Fruit fly (Drosophila melanogaster): ENCODE data around the gene CG32264.

CG32264 gene

dm6 chr3L:3765782-3766520 is 40.3 kb downstream of the CG32264 start (continued):
- TF ChIP-seq CG6254 (GFP tag; optimal IDR thresholded peaks at IDR 0.05): peak; percentile 15
- TF ChIP-seq zen2 (GFP tag; IDR thresholded peaks at IDR 0.05; ENCODE audit: partially characterized antibody): peak; percentile 29; the same call in 1 of the 3 replicates
- no peak for TF ChIP-seq Bgb (GFP tag; IDR thresholded peaks at IDR 0.05; ENCODE audit: partially characterized antibody)
- TF ChIP-seq fd64A (GFP tag; optimal IDR thresholded peaks at IDR 0.05): peak; percentile 38
- TF ChIP-seq CG15479 (GFP tag; optimal IDR thresholded peaks at IDR 0.05): no peak
- TF ChIP-seq Antp (GFP tag; optimal IDR thresholded peaks at IDR 0.05): no peak
- no peak for TF ChIP-seq rib (GFP tag; IDR thresholded peaks at IDR 0.05)
- peak; percentile 86 for TF ChIP-seq gem (tag; optimal IDR thresholded peaks at IDR 0.05)
- peak; percentile 76 for TF ChIP-seq Sox100B (GFP tag; optimal IDR thresholded peaks at IDR 0.05)
- peak; percentile 58 for TF ChIP-seq CG10979 (tag; optimal IDR thresholded peaks at IDR 0.05)
- TF ChIP-seq row (GFP tag; IDR thresholded peaks at IDR 0.05): peak; percentile 89
- peak; percentile 35; the same call in 1 of the 2 replicates for TF ChIP-seq Scr (GFP tag; IDR thresholded peaks at IDR 0.05; ENCODE audit: partially characterized antibody)
- 0 out of 2 replicates have a peak, but pooled peaks have one; percentile 22 for TF ChIP-seq chm (GFP tag; IDR thresholded peaks at IDR 0.05)
- TF ChIP-seq pan (optimal IDR thresholded peaks at IDR 0.05): no peak
- TF ChIP-seq pan (GFP tag; optimal IDR thresholded peaks at IDR 0.05 in 1 of 2, IDR thresholded peaks at IDR 0.05 in 1 of 2): peak in 1 of 2 experiments; percentile 79
- TF ChIP-seq peb (GFP tag; IDR thresholded peaks at IDR 0.05): peak; percentile 56
- TF ChIP-seq sd (tag; optimal IDR thresholded peaks at IDR 0.05): peak; percentile 56
- peak; percentile 91 for TF ChIP-seq CG15269 (tag; optimal IDR thresholded peaks at IDR 0.05)
- peak; percentile 40; the same call in 1 of the 3 replicates for TF ChIP-seq CG14050 (GFP tag; IDR thresholded peaks at IDR 0.05)
- TF ChIP-seq CG10147 (GFP tag; optimal IDR thresholded peaks at IDR 0.05): peak; percentile 36
- peak; percentile 65 for TF ChIP-seq esg (GFP tag; conservative IDR thresholded peaks at IDR 0.05)
- TF ChIP-seq Hmx (GFP tag; optimal IDR thresholded peaks at IDR 0.05): peak; percentile 38
- peak; percentile 64 for TF ChIP-seq CG13894 (tag; optimal IDR thresholded peaks at IDR 0.05)
- TF ChIP-seq CG12942 (GFP tag; optimal IDR thresholded peaks at IDR 0.05): peak; percentile 8
- TF ChIP-seq CG11560 (tag; IDR thresholded peaks at IDR 0.05): peak; percentile 62; the same call in 2 of the 3 replicates
- peak; percentile 17 for TF ChIP-seq pho (GFP tag; optimal IDR thresholded peaks at IDR 0.05)
- peak; percentile 75 for TF ChIP-seq stc (GFP tag; IDR thresholded peaks at IDR 0.05)
- peak; percentile 42 for TF ChIP-seq CG18011 (GFP tag; optimal IDR thresholded peaks at IDR 0.05)
- peak; percentile 62 for TF ChIP-seq Rx (GFP tag; IDR thresholded peaks at IDR 0.05)
- peak; percentile 50 for TF ChIP-seq Hsf (GFP tag; optimal IDR thresholded peaks at IDR 0.05)
- peak; percentile 51 for TF ChIP-seq sqz (GFP tag; optimal IDR thresholded peaks at IDR 0.05)
- peak in 1 of 2 experiments; percentile 87 for TF ChIP-seq Hr51 (GFP tag; optimal IDR thresholded peaks at IDR 0.05)
- TF ChIP-seq Atf6 (GFP tag; IDR thresholded peaks at IDR 0.05): peak; percentile 79
- TF ChIP-seq CG31388 (GFP tag; optimal IDR thresholded peaks at IDR 0.05): no peak
- peak; percentile 89 for TF ChIP-seq dmrt99B (tag; optimal IDR thresholded peaks at IDR 0.05)
- TF ChIP-seq grn (GFP tag; optimal IDR thresholded peaks at IDR 0.05): peak; percentile 49
- peak; percentile 72 for TF ChIP-seq Xbp1 (GFP tag; optimal IDR thresholded peaks at IDR 0.05)
- TF ChIP-seq CG30403 (GFP tag; optimal IDR thresholded peaks at IDR 0.05): peak; percentile 78
- peak; percentile 66 for TF ChIP-seq sug (tag; optimal IDR thresholded peaks at IDR 0.05)
- peak; percentile 15 for TF ChIP-seq CG7928 (GFP tag; optimal IDR thresholded peaks at IDR 0.05)
- peak; percentile 15 for TF ChIP-seq CG34376 (GFP tag; optimal IDR thresholded peaks at IDR 0.05)
- TF ChIP-seq CG10543 (GFP tag; optimal IDR thresholded peaks at IDR 0.05): peak; percentile 77
- peak; percentile 70 for TF ChIP-seq CG7987 (GFP tag; optimal IDR thresholded peaks at IDR 0.05)
- no peak for TF ChIP-seq dati (GFP tag; IDR thresholded peaks at IDR 0.05)
- TF ChIP-seq Hr39 (optimal IDR thresholded peaks at IDR 0.05): no peak
- no peak for TF ChIP-seq NC2α (GFP tag; optimal IDR thresholded peaks at IDR 0.05)
- TF ChIP-seq nom (GFP tag; optimal IDR thresholded peaks at IDR 0.05): peak; percentile 83
- peak; percentile 58 for TF ChIP-seq odd (GFP tag; optimal IDR thresholded peaks at IDR 0.05)
- TF ChIP-seq Fer3 (tag; optimal IDR thresholded peaks at IDR 0.05): peak; percentile 60
